Fruit fly (Drosophila melanogaster): ENCODE measurements around the gene hb.

DNA sequence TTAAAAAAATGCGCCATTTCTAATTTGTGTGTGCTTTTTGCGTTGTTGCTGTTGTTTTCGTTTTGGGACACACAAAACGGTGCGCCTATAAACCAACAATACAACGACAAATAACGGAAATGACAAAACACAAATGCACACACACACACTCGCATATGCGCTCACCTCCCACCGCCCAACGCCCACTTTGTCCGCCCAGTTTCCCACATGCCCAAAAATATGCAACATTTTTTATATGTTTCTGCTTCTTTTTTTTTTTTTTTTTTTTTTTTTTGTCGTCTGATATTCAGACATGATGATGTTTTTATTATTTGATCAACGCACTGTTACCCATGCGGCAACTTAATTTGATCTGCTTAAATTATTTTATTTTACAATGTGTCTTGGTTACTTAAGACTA, 9.5 kb upstream of the hb start:
- TF ChIP-seq CG8478 (optimal IDR thresholded peaks at IDR 0.05) (no peak), CTCF (optimal IDR thresholded peaks at IDR 0.05) (no peak)
